Fruit fly (Drosophila melanogaster) whole organism, embryonic: ENCODE data around the gene CG5644.

Experiments used
- Abd-B ChIP-seq: fragments of 200-800 bp; sonication (Bioruptor generic); optimal IDR thresholded peaks from 2 replicates; lab custom pipeline; 2018; ENCODE audit warnings: missing biosample characterization, mild to moderate bottlenecking, missing genetic modification characterization, moderate library complexity
- Bdp1 ChIP-seq: fragments of 200-800 bp; sonication (Bioruptor generic); optimal IDR thresholded peaks from 3 replicates; lab custom pipeline; 2016; ENCODE audit warnings: missing biosample characterization, missing genetic modification characterization
- Bgb ChIP-seq: fragments of 200-800 bp; sonication (Bioruptor generic); IDR thresholded peaks from 2 replicates; pipeline ENCODE4 v1.3.6; 2022; ENCODE audit warnings: missing biosample characterization, missing genetic modification characterization; ENCODE audit not compliant: partially characterized antibody
- CG10274 ChIP-seq: fragments of 200-800 bp; sonication (Bioruptor generic); optimal IDR thresholded peaks from 3 replicates; lab custom pipeline; 2017; ENCODE audit warnings: missing biosample characterization, mild to moderate bottlenecking, missing genetic modification characterization
- CG10321 ChIP-seq: fragments of 200-800 bp; sonication (Bioruptor generic); IDR thresholded peaks from 2 replicates; pipeline ENCODE4 v1.3.6; 2022; ENCODE audit warnings: missing biosample characterization, missing genetic modification characterization
- CG10543 ChIP-seq: fragments of 200-800 bp; sonication (Bioruptor generic); optimal IDR thresholded peaks from 3 replicates; lab custom pipeline; 2017; ENCODE audit warnings: missing biosample characterization, mild to moderate bottlenecking, missing genetic modification characterization, moderate library complexity
- CG11093 ChIP-seq: fragments of 200-800 bp; sonication (Bioruptor generic); IDR thresholded peaks from 3 replicates; pipeline ENCODE4 v1.3.6; 2022; ENCODE audit warnings: missing biosample characterization, missing genetic modification characterization
- CG11560 ChIP-seq: fragments of 200-800 bp; sonication (Bioruptor generic); IDR thresholded peaks from 3 replicates; pipeline ENCODE4 v1.3.6; 2022; ENCODE audit warnings: missing biosample characterization, missing genetic modification characterization
- CG12391 ChIP-seq: fragments of 200-800 bp; sonication (Bioruptor generic); optimal IDR thresholded peaks from 3 replicates; lab custom pipeline; 2018; ENCODE audit warnings: missing biosample characterization, mild to moderate bottlenecking, missing genetic modification characterization, moderate library complexity
- CG12769 ChIP-seq: fragments of 200-800 bp; sonication (Bioruptor generic); optimal IDR thresholded peaks from 2 replicates; lab custom pipeline; 2019; ENCODE audit warnings: missing biosample characterization, mild to moderate bottlenecking, missing genetic modification characterization, moderate library complexity
- CG13123 ChIP-seq: fragments of 200-800 bp; sonication (Bioruptor generic); optimal IDR thresholded peaks from 2 replicates; lab custom pipeline; 2016; ENCODE audit warnings: missing biosample characterization, missing genetic modification characterization
- CG13624 ChIP-seq: fragments of 200-800 bp; sonication (Bioruptor generic); optimal IDR thresholded peaks from 2 replicates; lab custom pipeline; 2016; ENCODE audit warnings: missing biosample characterization, missing genetic modification characterization
- CG14667 ChIP-seq: fragments of 200-800 bp; sonication (Bioruptor generic); IDR thresholded peaks from 2 replicates; pipeline ENCODE4 v1.3.6; 2022; ENCODE audit warnings: missing biosample characterization, missing genetic modification characterization
- CG15269 ChIP-seq: fragments of 200-800 bp; sonication (Bioruptor generic); optimal IDR thresholded peaks from 2 replicates; lab custom pipeline; 2018; ENCODE audit warnings: missing biosample characterization, mild to moderate bottlenecking, missing genetic modification characterization, moderate library complexity
- CG17385 ChIP-seq: fragments of 200-800 bp; sonication (Bioruptor generic); optimal IDR thresholded peaks from 3 replicates; lab custom pipeline; 2018; ENCODE audit warnings: missing biosample characterization, mild to moderate bottlenecking, missing genetic modification characterization
- CG1792 ChIP-seq: fragments of 200-800 bp; sonication (Bioruptor generic); optimal IDR thresholded peaks from 2 replicates; lab custom pipeline; 2016; ENCODE audit warnings: missing biosample characterization, missing genetic modification characterization
- CG2712 ChIP-seq: fragments of 200-800 bp; optimal IDR thresholded peaks from 3 replicates; lab custom pipeline; 2019; ENCODE audit warnings: missing biosample characterization, mild to moderate bottlenecking, missing genetic modification characterization, moderate library complexity
- CG3065 ChIP-seq: fragments of 200-800 bp; sonication (Bioruptor generic); optimal IDR thresholded peaks from 2 replicates; lab custom pipeline; 2016; ENCODE audit warnings: missing biosample characterization, missing genetic modification characterization
- CG33557 ChIP-seq: fragments of 200-800 bp; sonication (Bioruptor generic); optimal IDR thresholded peaks from 2 replicates; lab custom pipeline; 2019; ENCODE audit warnings: missing biosample characterization, mild to moderate bottlenecking, missing genetic modification characterization, moderate library complexity
- CG4617 ChIP-seq: fragments of 200-800 bp; sonication (Bioruptor generic); optimal IDR thresholded peaks from 3 replicates; lab custom pipeline; 2016; ENCODE audit warnings: missing biosample characterization, missing genetic modification characterization, borderline replicate concordance
- CG5180 ChIP-seq: fragments of 200-800 bp; sonication (Bioruptor generic); optimal IDR thresholded peaks from 3 replicates; lab custom pipeline; 2017; ENCODE audit warnings: missing biosample characterization, missing genetic modification characterization, mild to moderate bottlenecking, moderate library complexity, missing genetic modification reagents
- CG7357 ChIP-seq: fragments of 200-800 bp; sonication (Bioruptor generic); IDR thresholded peaks from 3 replicates; pipeline ENCODE4 v1.3.6; 2022; ENCODE audit warnings: missing biosample characterization, missing genetic modification characterization
- CG7963 ChIP-seq: fragments of 200-800 bp; sonication (Bioruptor generic); IDR thresholded peaks from 3 replicates; pipeline ENCODE4 v1.3.6; 2022; ENCODE audit warnings: missing biosample characterization, missing genetic modification characterization; ENCODE audit not compliant: partially characterized antibody
- D19A ChIP-seq: fragments of 200-800 bp; optimal IDR thresholded peaks from 3 replicates; lab custom pipeline; 2019; ENCODE audit warnings: missing biosample characterization, mild to moderate bottlenecking, missing genetic modification characterization, moderate library complexity
- Dip3 ChIP-seq: fragments of 200-800 bp; sonication (Bioruptor generic); optimal IDR thresholded peaks from 3 replicates; lab custom pipeline; 2016; ENCODE audit warnings: missing biosample characterization, missing genetic modification characterization
- Fer2 ChIP-seq: fragments of 200-800 bp; sonication (Bioruptor generic); optimal IDR thresholded peaks from 2 replicates; lab custom pipeline; 2018; ENCODE audit warnings: missing biosample characterization, mild to moderate bottlenecking, missing genetic modification characterization, moderate library complexity
- Fer3 ChIP-seq: fragments of 200-800 bp; sonication (Bioruptor generic); optimal IDR thresholded peaks from 2 replicates; lab custom pipeline; 2018; ENCODE audit warnings: missing biosample characterization, mild to moderate bottlenecking, missing genetic modification characterization, moderate library complexity
- GATAe ChIP-seq: fragments of 200-800 bp; sonication (Bioruptor generic); conservative IDR thresholded peaks from 2 replicates; pipeline ENCODE4 v1.3.6; 2022; ENCODE audit warnings: missing biosample characterization, missing genetic modification characterization
- Hand ChIP-seq: fragments of 200-800 bp; sonication (Bioruptor generic); optimal IDR thresholded peaks from 2 replicates; lab custom pipeline; 2017; ENCODE audit warnings: mild to moderate bottlenecking, missing biosample characterization, missing genetic modification reagents, missing genetic modification characterization
- Lim3 ChIP-seq: fragments of 200-800 bp; sonication (Bioruptor generic); IDR thresholded peaks from 2 replicates; pipeline ENCODE4 v1.3.6; 2022; ENCODE audit warnings: missing biosample characterization, missing genetic modification characterization
- MTF-1 ChIP-seq: fragments of 200-800 bp; sonication (Bioruptor generic); optimal IDR thresholded peaks from 2 replicates; lab custom pipeline; 2018; ENCODE audit warnings: missing biosample characterization, mild to moderate bottlenecking, missing genetic modification characterization, borderline replicate concordance
- NC2α ChIP-seq: fragments of 200-800 bp; sonication (Bioruptor generic); optimal IDR thresholded peaks from 2 replicates; lab custom pipeline; 2016; ENCODE audit warnings: missing biosample characterization, missing genetic modification characterization
- Poxn ChIP-seq: fragments of 200-800 bp; sonication (Bioruptor generic); IDR thresholded peaks from 2 replicates; pipeline ENCODE4 v1.3.6; 2022; ENCODE audit warnings: missing biosample characterization, missing genetic modification characterization
- Trl ChIP-seq, 3 experiments: fragments of >200 bp in 2 of 3; fragments of 200-800 bp in 1 of 3; sonication (Bioruptor generic) in 1 of 3; optimal IDR thresholded peaks; 2 replicates in 1 of 3; 3 replicates in 2 of 3; lab custom pipeline; 2016 to 2017; ENCODE audit warnings: missing biosample characterization in 1 of 3, missing genetic modification characterization in 1 of 3
- Xbp1 ChIP-seq: fragments of 200-800 bp; sonication (Bioruptor generic); optimal IDR thresholded peaks from 3 replicates; lab custom pipeline; 2016; ENCODE audit warnings: missing biosample characterization, mild to moderate bottlenecking, missing genetic modification characterization
- ato ChIP-seq: fragments of 200-800 bp; sonication (Bioruptor generic); IDR thresholded peaks from 2 replicates; pipeline ENCODE4 v1.3.6; 2022; ENCODE audit warnings: missing biosample characterization, missing genetic modification characterization; ENCODE audit not compliant: partially characterized antibody
- bbx ChIP-seq: fragments of 200-800 bp; sonication (Bioruptor generic); IDR thresholded peaks from 2 replicates; pipeline ENCODE4 v1.3.6; 2022; ENCODE audit warnings: missing biosample characterization, missing genetic modification characterization; ENCODE audit not compliant: partially characterized antibody
- chinmo ChIP-seq: fragments of 200-800 bp; sonication (Bioruptor generic); IDR thresholded peaks from 4 replicates; pipeline ENCODE4 v1.3.6; 2022; ENCODE audit warnings: missing biosample characterization, missing genetic modification characterization; ENCODE audit not compliant: partially characterized antibody
- crol ChIP-seq: fragments of 200-800 bp; sonication (Bioruptor generic); IDR thresholded peaks from 2 replicates; pipeline ENCODE4 v1.3.6; 2022; ENCODE audit warnings: missing biosample characterization, missing genetic modification characterization
- fd96Cb ChIP-seq: fragments of 200-800 bp; sonication (Bioruptor generic); optimal IDR thresholded peaks from 2 replicates; lab custom pipeline; 2018; ENCODE audit warnings: missing biosample characterization, mild to moderate bottlenecking, missing genetic modification characterization, moderate library complexity
- fu2 ChIP-seq: fragments of 200-800 bp; sonication (Bioruptor generic); optimal IDR thresholded peaks from 2 replicates; lab custom pipeline; 2016; ENCODE audit warnings: missing biosample characterization, missing genetic modification characterization
- kay ChIP-seq: fragments of 200-800 bp; sonication (Bioruptor generic); optimal IDR thresholded peaks from 2 replicates; lab custom pipeline; 2016; ENCODE audit warnings: missing biosample characterization, missing genetic modification characterization
- lilli ChIP-seq: fragments of 200-800 bp; sonication (Bioruptor generic); optimal IDR thresholded peaks from 3 replicates; lab custom pipeline; 2016; ENCODE audit warnings: missing biosample characterization, missing genetic modification characterization
- odd ChIP-seq: fragments of 200-800 bp; sonication (Bioruptor generic); optimal IDR thresholded peaks from 2 replicates; lab custom pipeline; 2017; ENCODE audit warnings: missing biosample characterization, mild to moderate bottlenecking, missing genetic modification characterization
- peb ChIP-seq: fragments of 200-800 bp; sonication (Bioruptor generic); IDR thresholded peaks from 2 replicates; pipeline ENCODE4 v1.3.6; 2022; ENCODE audit warnings: missing biosample characterization, missing genetic modification characterization
- pnt ChIP-seq: fragments of 200-800 bp; sonication (Bioruptor generic); optimal IDR thresholded peaks from 3 replicates; lab custom pipeline; 2016; ENCODE audit warnings: missing biosample characterization, missing genetic modification characterization
- run ChIP-seq: fragments of 200-800 bp; sonication (Bioruptor generic); optimal IDR thresholded peaks from 3 replicates; lab custom pipeline; 2018; ENCODE audit warnings: missing biosample characterization, mild to moderate bottlenecking, missing genetic modification characterization
- salm ChIP-seq: fragments of 200-800 bp; sonication (Bioruptor generic); optimal IDR thresholded peaks from 2 replicates; lab custom pipeline; 2018; ENCODE audit warnings: missing biosample characterization, mild to moderate bottlenecking, missing genetic modification characterization
- trem ChIP-seq: fragments of 200-800 bp; optimal IDR thresholded peaks from 3 replicates; lab custom pipeline; 2019; ENCODE audit warnings: missing biosample characterization, mild to moderate bottlenecking, missing genetic modification characterization, moderate library complexity
- unpg ChIP-seq: fragments of 200-800 bp; sonication (Bioruptor generic); optimal IDR thresholded peaks from 3 replicates; lab custom pipeline; 2018; ENCODE audit warnings: missing biosample characterization, mild to moderate bottlenecking, missing genetic modification characterization, moderate library complexity
- vvl ChIP-seq: fragments of 200-800 bp; sonication (Bioruptor generic); IDR thresholded peaks from 2 replicates; pipeline ENCODE4 v1.3.6; 2022; ENCODE audit warnings: missing biosample characterization, missing genetic modification characterization

Gene CG5644

dm6 chr3L:9025680-9026079 lies 46.0 kb upstream of the CG5644 start (continued):
- TF ChIP-seq CG7963 (GFP tag; lab: Robert Waterston, UW) (no peak), bbx (no peak), vvl (peak; percentile 95), CG17385 (GFP tag; lab: Kevin White, UChicago) (peak; percentile 77), Xbp1 (GFP tag; lab: Kevin White, UChicago) (peak; percentile 82), Poxn (no peak), Trl (optimal IDR thresholded peaks at IDR 0.05; lab: Kevin White, UChicago) (no peak), Trl (GFP tag; optimal IDR thresholded peaks at IDR 0.05; lab: Kevin White, UChicago) (peak; percentile 76), run (peak; percentile 92), Fer3 (peak; percentile 79), Lim3 (GFP tag; lab: Robert Waterston, UW) (peak; percentile 54; the same call in 1 of the 2 replicates), CG11093 (GFP tag; lab: Robert Waterston, UW) (peak; percentile 91), Bgb (GFP tag; lab: Robert Waterston, UW) (no peak), fd96Cb (peak; percentile 88), lilli (GFP tag; lab: Kevin White, UChicago) (peak; percentile 82), CG1792 (GFP tag; lab: Kevin White, UChicago) (peak; percentile 58), kay (GFP tag; lab: Kevin White, UChicago) (peak; percentile 65), CG15269 (tag; lab: Kevin White, UChicago) (peak; percentile 84), CG13624 (GFP tag; lab: Kevin White, UChicago) (peak; percentile 79), Dip3 (GFP tag; lab: Kevin White, UChicago) (peak; percentile 69), CG3065 (GFP tag; lab: Kevin White, UChicago) (no peak), CG11560 (tag; lab: Robert Waterston, UW) (peak; percentile 76; the same call in 2 of the 3 replicates), CG33557 (GFP tag; lab: Kevin White, UChicago) (peak; percentile 58), unpg (GFP tag; lab: Kevin White, UChicago) (peak; percentile 92), GATAe (GFP tag; lab: Robert Waterston, UW) (no peak), CG10274 (GFP tag; lab: Kevin White, UChicago) (peak; percentile 18), CG2712 (tag; lab: Kevin White, UChicago) (peak; percentile 89), CG4617 (GFP tag; lab: Kevin White, UChicago) (peak; percentile 44), ato (GFP tag; lab: Robert Waterston, UW) (no peak), pnt (GFP tag; lab: Kevin White, UChicago) (peak; percentile 68), MTF-1 (GFP tag; lab: Kevin White, UChicago) (no peak), fu2 (GFP tag; lab: Kevin White, UChicago) (peak; percentile 51), peb (GFP tag; lab: Robert Waterston, UW) (peak; percentile 90), CG13123 (GFP tag; lab: Kevin White, UChicago) (peak; percentile 74), odd (peak; percentile 56), CG10321 (peak; percentile 66), NC2α (peak; percentile 38), CG12391 (peak; percentile 85), trem (tag; lab: Kevin White, UChicago) (peak; percentile 71), Fer2 (tag; lab: Kevin White, UChicago) (peak; percentile 45), Bdp1 (GFP tag; lab: Kevin White, UChicago) (peak; percentile 43)

dm6 chr3L:9025178-9025577 lies 45.5 kb upstream of the CG5644 start:
- TF ChIP-seq D19A (tag; lab: Kevin White, UChicago) (no peak), Abd-B (GFP tag; lab: Kevin White, UChicago) (no peak), CG12769 (peak; percentile 73), chinmo (GFP tag; lab: Robert Waterston, UW) (0 out of 4 replicates have a peak, but pooled peaks have one; percentile 13), CG10543 (GFP tag; lab: Kevin White, UChicago) (peak; percentile 43), CG14667 (no peak), crol (GFP tag; lab: Robert Waterston, UW) (peak; percentile 58), salm (tag; lab: Kevin White, UChicago) (no peak), Hand (no peak), CG7357 (no peak), CG5180 (GFP tag; lab: Kevin White, UChicago) (no peak)
